2 fruit fly cellular contexts compared by ENCODE assay signal in genomic region chrX:13112238-13112829, dm6.
TF ChIP-seq lines count a peak whose summit lies in the region.

Gene Chpf, minus strand, starts transcription at chrX:13112462.

TF ChIP-seq in whole organism, embryonic, 481 proteins besides CTCF, POLR2A, EP300 and RAD21 (continued from another document and continues in another):
- TF ChIP-seq CG9609 (GFP tag; optimal IDR thresholded peaks at IDR 0.05; lab: Kevin White, UChicago) (no peak), stc (GFP tag; IDR thresholded peaks at IDR 0.05; lab: Robert Waterston, UW) (no peak), Med (GFP tag; lab: Kevin White, UChicago) (peak; percentile 87), Mrtf (GFP tag; IDR thresholded peaks at IDR 0.05; lab: Robert Waterston, UW) (no peak), CG33557 (GFP tag; optimal IDR thresholded peaks at IDR 0.05; lab: Kevin White, UChicago) (no peak), BEAF-32 (GFP tag; optimal IDR thresholded peaks at IDR 0.05; lab: Kevin White, UChicago) (peak; percentile 83), Spps (tag; optimal IDR thresholded peaks at IDR 0.05; lab: Kevin White, UChicago) (no peak), CG12104 (GFP tag; optimal IDR thresholded peaks at IDR 0.05; lab: Kevin White, UChicago) (no peak), Scr (GFP tag; IDR thresholded peaks at IDR 0.05; lab: Robert Waterston, UW; ENCODE audit: partially characterized antibody) (peak; percentile 80), ftz-f1 (GFP tag; optimal IDR thresholded peaks at IDR 0.05; lab: Kevin White, UChicago) (no peak), nmo (GFP tag; optimal IDR thresholded peaks at IDR 0.05; lab: Kevin White, UChicago) (no peak), salm (tag; optimal IDR thresholded peaks at IDR 0.05; lab: Kevin White, UChicago) (no peak), CG34224 (GFP tag; IDR thresholded peaks at IDR 0.05; lab: Robert Waterston, UW; ENCODE audit: partially characterized antibody) (peak; percentile 50; the same call in 1 of the 3 replicates), CG4820 (GFP tag; optimal IDR thresholded peaks at IDR 0.05; lab: Kevin White, UChicago) (no peak), CG4730 (GFP tag; IDR thresholded peaks at IDR 0.05; lab: Robert Waterston, UW) (no peak), Hr39 (optimal IDR thresholded peaks at IDR 0.05; lab: Kevin White, UChicago) (no peak), gsb-n (tag; optimal IDR thresholded peaks at IDR 0.05; lab: Kevin White, UChicago) (no peak), GATAe (GFP tag; conservative IDR thresholded peaks at IDR 0.05; lab: Robert Waterston, UW) (no peak), lov (optimal IDR thresholded peaks at IDR 0.05; lab: Kevin White, UChicago) (no peak), lov (GFP tag; IDR thresholded peaks at IDR 0.05; lab: Robert Waterston, UW) (no peak), vvl (GFP tag; IDR thresholded peaks at IDR 0.05; lab: Robert Waterston, UW) (0 out of 2 replicates have a peak, but pooled peaks have one; percentile 14), Dll (GFP tag; IDR thresholded peaks at IDR 0.05; lab: Robert Waterston, UW; ENCODE audit: partially characterized antibody) (peak; percentile 74; the same call in 3 of the 4 replicates), tup (GFP tag; optimal IDR thresholded peaks at IDR 0.05; lab: Kevin White, UChicago) (no peak), Atf6 (GFP tag; IDR thresholded peaks at IDR 0.05; lab: Robert Waterston, UW) (no peak), CG1603 (tag; optimal IDR thresholded peaks at IDR 0.05; lab: Kevin White, UChicago) (peak; percentile 32), CG17328 (GFP tag; IDR thresholded peaks at IDR 0.05; lab: Robert Waterston, UW) (no peak), ash1 (GFP tag; optimal IDR thresholded peaks at IDR 0.05; lab: Kevin White, UChicago) (no peak), phol (tag; optimal IDR thresholded peaks at IDR 0.05; lab: Kevin White, UChicago) (peak; percentile 34), knrl (GFP tag; IDR thresholded peaks at IDR 0.05; lab: Robert Waterston, UW; ENCODE audit: partially characterized antibody) (peak; percentile 83), fd64A (GFP tag; optimal IDR thresholded peaks at IDR 0.05; lab: Kevin White, UChicago) (no peak), ab (GFP tag; optimal IDR thresholded peaks at IDR 0.05; lab: Kevin White, UChicago) (no peak), gce (GFP tag; IDR thresholded peaks at IDR 0.05; lab: Robert Waterston, UW) (no peak), CG4707 (GFP tag; optimal IDR thresholded peaks at IDR 0.05; lab: Kevin White, UChicago) (no peak), Ravus (GFP tag; IDR thresholded peaks at IDR 0.05; lab: Robert Waterston, UW) (no peak), trh (GFP tag; optimal IDR thresholded peaks at IDR 0.05; lab: Kevin White, UChicago) (no peak), Atf-2 (GFP tag; optimal IDR thresholded peaks at IDR 0.05; lab: Kevin White, UChicago) (no peak), ham (GFP tag; IDR thresholded peaks at IDR 0.05; lab: Robert Waterston, UW) (no peak), Deaf1 (tag; optimal IDR thresholded peaks at IDR 0.05; lab: Kevin White, UChicago) (no peak), CG15269 (tag; optimal IDR thresholded peaks at IDR 0.05; lab: Kevin White, UChicago) (no peak), CG9876 (GFP tag; optimal IDR thresholded peaks at IDR 0.05; lab: Kevin White, UChicago) (no peak), CG17361 (GFP tag; IDR thresholded peaks at IDR 0.05; lab: Robert Waterston, UW) (peak; percentile 41; the same call in 1 of the 3 replicates), CG18764 (GFP tag; optimal IDR thresholded peaks at IDR 0.05; lab: Kevin White, UChicago) (no peak), CG3847 (GFP tag; IDR thresholded peaks at IDR 0.05; lab: Robert Waterston, UW) (no peak), CG17568 (GFP tag; optimal IDR thresholded peaks at IDR 0.05; lab: Kevin White, UChicago) (no peak), tap (tag; optimal IDR thresholded peaks at IDR 0.05; lab: Kevin White, UChicago) (no peak), fu2 (GFP tag; optimal IDR thresholded peaks at IDR 0.05; lab: Kevin White, UChicago) (no peak), bsh (GFP tag; optimal IDR thresholded peaks at IDR 0.05; lab: Kevin White, UChicago) (peak in 1 of 2 experiments; percentile 25), TFAM (GFP tag; optimal IDR thresholded peaks at IDR 0.05; lab: Kevin White, UChicago) (no peak), CG42726 (GFP tag; IDR thresholded peaks at IDR 0.05; lab: Robert Waterston, UW; ENCODE audit: partially characterized antibody) (peak; percentile 81), CG5180 (GFP tag; optimal IDR thresholded peaks at IDR 0.05; lab: Kevin White, UChicago) (no peak), kay (GFP tag; optimal IDR thresholded peaks at IDR 0.05; lab: Kevin White, UChicago) (no peak), CG12071 (GFP tag; optimal IDR thresholded peaks at IDR 0.05; lab: Kevin White, UChicago) (no peak), p53 (GFP tag; optimal IDR thresholded peaks at IDR 0.05; lab: Kevin White, UChicago) (no peak), Gug (GFP tag; IDR thresholded peaks at IDR 0.05; lab: Robert Waterston, UW) (peak; percentile 4; the same call in 1 of the 4 replicates), CG7745 (tag; optimal IDR thresholded peaks at IDR 0.05; lab: Kevin White, UChicago) (no peak), Dfd (GFP tag; optimal IDR thresholded peaks at IDR 0.05; lab: Kevin White, UChicago) (no peak), CG8290 (GFP tag; optimal IDR thresholded peaks at IDR 0.05; lab: Kevin White, UChicago) (no peak), CG8290 (tag; optimal IDR thresholded peaks at IDR 0.05; lab: Kevin White, UChicago) (peak in 1 of 2 experiments; percentile 33), emc (GFP tag; optimal IDR thresholded peaks at IDR 0.05; lab: Kevin White, UChicago) (no peak), Bdp1 (GFP tag; optimal IDR thresholded peaks at IDR 0.05; lab: Kevin White, UChicago) (no peak), sug (tag; optimal IDR thresholded peaks at IDR 0.05; lab: Kevin White, UChicago) (no peak), CG11695 (GFP tag; IDR thresholded peaks at IDR 0.05; lab: Robert Waterston, UW) (no peak), danr (GFP tag; IDR thresholded peaks at IDR 0.05; lab: Robert Waterston, UW) (no peak), CG9817 (tag; optimal IDR thresholded peaks at IDR 0.05; lab: Kevin White, UChicago) (no peak), CrebB (tag; optimal IDR thresholded peaks at IDR 0.05; lab: Kevin White, UChicago) (no peak), C15 (GFP tag; IDR thresholded peaks at IDR 0.05; lab: Robert Waterston, UW) (no peak), Doc3 (GFP tag; IDR thresholded peaks at IDR 0.05; lab: Robert Waterston, UW; ENCODE audit: partially characterized antibody) (peak; percentile 50; the same call in 1 of the 3 replicates)

TF ChIP-seq in whole organism, prepupa, 60 proteins besides CTCF, POLR2A, EP300 and RAD21 (continued from another document):
- TF ChIP-seq CG10669 (GFP tag; optimal IDR thresholded peaks at IDR 0.05; lab: Kevin White, UChicago) (no peak), CG6854 (GFP tag; optimal IDR thresholded peaks at IDR 0.05; lab: Kevin White, UChicago) (no peak), svp (GFP tag; lab: Kevin White, UChicago) (peak; percentile 70), acj6 (GFP tag; optimal IDR thresholded peaks at IDR 0.05; lab: Kevin White, UChicago) (no peak), CG8319 (GFP tag; optimal IDR thresholded peaks at IDR 0.05; lab: Kevin White, UChicago) (no peak), lz (GFP tag; optimal IDR thresholded peaks at IDR 0.05; lab: Kevin White, UChicago) (no peak), CG8119 (GFP tag; IDR thresholded peaks at IDR 0.05; lab: Robert Waterston, UW) (no peak), net (GFP tag; optimal IDR thresholded peaks at IDR 0.05; lab: Kevin White, UChicago) (no peak), eg (GFP tag; IDR thresholded peaks at IDR 0.05; lab: Robert Waterston, UW) (peak; percentile 60; the same call in 1 of the 3 replicates), Met (GFP tag; optimal IDR thresholded peaks at IDR 0.05; lab: Kevin White, UChicago) (peak; percentile 33), CG6163 (GFP tag; IDR thresholded peaks at IDR 0.05; lab: Robert Waterston, UW) (peak; percentile 57; the same call in 1 of the 3 replicates), CG3032 (tag; optimal IDR thresholded peaks at IDR 0.05; lab: Kevin White, UChicago) (no peak), dac (GFP tag; optimal IDR thresholded peaks at IDR 0.05; lab: Kevin White, UChicago) (no peak), Eip75B (GFP tag; optimal IDR thresholded peaks at IDR 0.05; lab: Kevin White, UChicago) (peak; percentile 7), vri (GFP tag; optimal IDR thresholded peaks at IDR 0.05; lab: Kevin White, UChicago) (peak; percentile 33), CG34406 (GFP tag; optimal IDR thresholded peaks at IDR 0.05; lab: Kevin White, UChicago) (no peak), CG11902 (GFP tag; optimal IDR thresholded peaks at IDR 0.05; lab: Kevin White, UChicago) (no peak), Hr4 (GFP tag; optimal IDR thresholded peaks at IDR 0.05; lab: Kevin White, UChicago) (no peak), CG6808 (GFP tag; optimal IDR thresholded peaks at IDR 0.05; lab: Kevin White, UChicago) (no peak), Blimp-1 (GFP tag; optimal IDR thresholded peaks at IDR 0.05; lab: Kevin White, UChicago) (no peak), Ets21C (GFP tag; optimal IDR thresholded peaks at IDR 0.05; lab: Kevin White, UChicago) (no peak), dsx (GFP tag; optimal IDR thresholded peaks at IDR 0.05; lab: Kevin White, UChicago; ENCODE audit: poor library complexity, severe bottlenecking) (no peak), CG6792 (GFP tag; optimal IDR thresholded peaks at IDR 0.05; lab: Kevin White, UChicago) (no peak), Ets96B (tag; optimal IDR thresholded peaks at IDR 0.05; lab: Kevin White, UChicago) (no peak), CG16779 (tag; optimal IDR thresholded peaks at IDR 0.05; lab: Kevin White, UChicago) (no peak), CG3919 (GFP tag; optimal IDR thresholded peaks at IDR 0.05; lab: Kevin White, UChicago) (no peak), CG7368 (GFP tag; optimal IDR thresholded peaks at IDR 0.05; lab: Kevin White, UChicago) (no peak), Hr39 (GFP tag; optimal IDR thresholded peaks at IDR 0.05; lab: Kevin White, UChicago) (no peak), cyc (GFP tag; optimal IDR thresholded peaks at IDR 0.05; lab: Kevin White, UChicago) (no peak), CG10631 (GFP tag; optimal IDR thresholded peaks at IDR 0.05; lab: Kevin White, UChicago) (no peak), CG4318 (GFP tag; optimal IDR thresholded peaks at IDR 0.05; lab: Kevin White, UChicago) (no peak), Gug (GFP tag; IDR thresholded peaks at IDR 0.05; lab: Robert Waterston, UW) (no peak), CG11294 (GFP tag; IDR thresholded peaks at IDR 0.05; lab: Robert Waterston, UW) (no peak), fd59A (GFP tag; optimal IDR thresholded peaks at IDR 0.05; lab: Kevin White, UChicago) (no peak), ss (GFP tag; optimal IDR thresholded peaks at IDR 0.05; lab: Kevin White, UChicago) (peak in 1 of 2 experiments; percentile 20), pdm3 (GFP tag; optimal IDR thresholded peaks at IDR 0.05; lab: Kevin White, UChicago) (no peak)
